Fruit fly (Drosophila melanogaster) whole organism, embryonic: Measurements from ENCODE around the gene RPA3.

Experiments
- Atf3 ChIP-seq: fragments of 200-800 bp; sonication (Bioruptor generic); optimal IDR thresholded peaks from 3 replicates; lab custom pipeline; 2016; ENCODE audit warnings: missing biosample characterization, missing genetic modification characterization
- BEAF-32 ChIP-seq: fragments of 200-800 bp; sonication (Bioruptor generic); optimal IDR thresholded peaks from 3 replicates; lab custom pipeline; 2017; ENCODE audit warnings: missing biosample characterization, missing genetic modification characterization, mild to moderate bottlenecking, moderate library complexity, missing genetic modification reagents
- CG10267 ChIP-seq: fragments of 200-800 bp; sonication (Bioruptor generic); optimal IDR thresholded peaks from 2 replicates; lab custom pipeline; 2018; ENCODE audit warnings: missing biosample characterization, mild to moderate bottlenecking, missing genetic modification characterization, moderate library complexity
- CG10366 ChIP-seq: fragments of 200-800 bp; sonication (Bioruptor generic); IDR thresholded peaks from 2 replicates; pipeline ENCODE4 v1.3.6; 2022; ENCODE audit warnings: missing biosample characterization, missing genetic modification characterization
- CG10543 ChIP-seq: fragments of 200-800 bp; sonication (Bioruptor generic); optimal IDR thresholded peaks from 3 replicates; lab custom pipeline; 2017; ENCODE audit warnings: missing biosample characterization, mild to moderate bottlenecking, missing genetic modification characterization, moderate library complexity
- CG11398 ChIP-seq: fragments of 200-800 bp; sonication (Bioruptor generic); optimal IDR thresholded peaks from 2 replicates; lab custom pipeline; 2016; ENCODE audit warnings: missing biosample characterization, missing genetic modification characterization
- CG12769 ChIP-seq: fragments of 200-800 bp; sonication (Bioruptor generic); optimal IDR thresholded peaks from 2 replicates; lab custom pipeline; 2019; ENCODE audit warnings: missing biosample characterization, mild to moderate bottlenecking, missing genetic modification characterization, moderate library complexity
- CG13287 ChIP-seq: fragments of 200-800 bp; sonication (Bioruptor generic); IDR thresholded peaks from 2 replicates; pipeline ENCODE4 v1.3.6; 2022; ENCODE audit warnings: missing biosample characterization, missing genetic modification characterization; ENCODE audit not compliant: partially characterized antibody
- CG14667 ChIP-seq: fragments of 200-800 bp; sonication (Bioruptor generic); IDR thresholded peaks from 2 replicates; pipeline ENCODE4 v1.3.6; 2022; ENCODE audit warnings: missing biosample characterization, missing genetic modification characterization
- CG15696 ChIP-seq: fragments of 200-800 bp; sonication (Bioruptor generic); optimal IDR thresholded peaks from 2 replicates; lab custom pipeline; 2019; ENCODE audit warnings: missing biosample characterization, mild to moderate bottlenecking, missing genetic modification characterization, moderate library complexity
- CG18619 ChIP-seq: fragments of 200-800 bp; sonication (Bioruptor generic); optimal IDR thresholded peaks from 3 replicates; lab custom pipeline; 2017; ENCODE audit warnings: missing biosample characterization, mild to moderate bottlenecking, missing genetic modification characterization
- CG2120 ChIP-seq: fragments of 200-800 bp; sonication (Bioruptor generic); optimal IDR thresholded peaks from 3 replicates; lab custom pipeline; 2016; ENCODE audit warnings: missing biosample characterization, missing genetic modification characterization
- CG34422 ChIP-seq: fragments of 200-800 bp; sonication (Bioruptor generic); IDR thresholded peaks from 3 replicates; pipeline ENCODE4 v1.3.6; 2022; ENCODE audit warnings: missing biosample characterization, missing genetic modification characterization
- CG4617 ChIP-seq: fragments of 200-800 bp; sonication (Bioruptor generic); optimal IDR thresholded peaks from 3 replicates; lab custom pipeline; 2016; ENCODE audit warnings: missing biosample characterization, missing genetic modification characterization, borderline replicate concordance
- CG5245 ChIP-seq: fragments of 200-800 bp; sonication (Bioruptor generic); optimal IDR thresholded peaks from 3 replicates; lab custom pipeline; 2016; ENCODE audit warnings: missing biosample characterization, missing genetic modification characterization
- CG5953 ChIP-seq: fragments of 200-800 bp; sonication (Bioruptor generic); IDR thresholded peaks from 2 replicates; pipeline ENCODE4 v1.3.6; 2022; ENCODE audit warnings: missing biosample characterization, missing genetic modification characterization
- CG6175 ChIP-seq: fragments of 200-800 bp; sonication (Bioruptor generic); IDR thresholded peaks from 3 replicates; pipeline ENCODE4 v1.3.6; 2022; ENCODE audit warnings: missing biosample characterization, missing genetic modification characterization
- CG8089 ChIP-seq: fragments of 200-800 bp; sonication (Bioruptor generic); optimal IDR thresholded peaks from 3 replicates; lab custom pipeline; 2016; ENCODE audit warnings: missing biosample characterization, missing genetic modification characterization
- CG9932 ChIP-seq: fragments of 200-800 bp; sonication (Bioruptor generic); IDR thresholded peaks from 2 replicates; pipeline ENCODE4 v1.3.6; 2022; ENCODE audit warnings: missing biosample characterization, missing genetic modification characterization
- Chrac-16 ChIP-seq: fragments of 200-800 bp; sonication (Bioruptor generic); optimal IDR thresholded peaks from 3 replicates; lab custom pipeline; 2016; ENCODE audit warnings: missing biosample characterization, missing genetic modification characterization
- CoRest ChIP-seq: fragments of 200-800 bp; sonication (Bioruptor generic); optimal IDR thresholded peaks from 3 replicates; lab custom pipeline; 2018; ENCODE audit warnings: missing biosample characterization, mild to moderate bottlenecking, missing genetic modification characterization, moderate library complexity
- CrebB ChIP-seq: fragments of 200-800 bp; sonication (Bioruptor generic); optimal IDR thresholded peaks from 3 replicates; lab custom pipeline; 2018; ENCODE audit warnings: missing biosample characterization, mild to moderate bottlenecking, missing genetic modification characterization
- Dll ChIP-seq: fragments of 200-800 bp; sonication (Bioruptor generic); IDR thresholded peaks from 4 replicates; pipeline ENCODE4 v1.3.6; 2022; ENCODE audit warnings: missing biosample characterization, missing genetic modification characterization; ENCODE audit not compliant: partially characterized antibody
- Dp ChIP-seq: fragments of 200-800 bp; sonication (Bioruptor generic); optimal IDR thresholded peaks from 2 replicates; lab custom pipeline; 2018; ENCODE audit warnings: missing biosample characterization, mild to moderate bottlenecking, missing genetic modification characterization, moderate library complexity
- Hmx ChIP-seq: fragments of 200-800 bp; sonication (Bioruptor generic); optimal IDR thresholded peaks from 2 replicates; lab custom pipeline; 2016; ENCODE audit warnings: missing biosample characterization, missing genetic modification characterization
- Hr78 ChIP-seq, 2 experiments: fragments of 200-800 bp in 1 of 2; fragments of >200 bp in 1 of 2; sonication (Bioruptor generic) in 1 of 2; optimal IDR thresholded peaks; 2 replicates each; lab custom pipeline; 2017 to 2019; ENCODE audit warnings: missing biosample characterization in 2 of 2, missing genetic modification characterization in 2 of 2, mild to moderate bottlenecking in 1 of 2, moderate library complexity in 1 of 2
- Myb ChIP-seq: fragments of 200-800 bp; sonication (Bioruptor generic); optimal IDR thresholded peaks from 2 replicates; lab custom pipeline; 2016; ENCODE audit warnings: missing biosample characterization, missing genetic modification characterization
- NC2α ChIP-seq: fragments of 200-800 bp; sonication (Bioruptor generic); optimal IDR thresholded peaks from 2 replicates; lab custom pipeline; 2016; ENCODE audit warnings: missing biosample characterization, missing genetic modification characterization
- Ptx1 ChIP-seq: fragments of 200-800 bp; sonication (Bioruptor generic); IDR thresholded peaks from 2 replicates; pipeline ENCODE4 v1.3.6; 2022; ENCODE audit warnings: missing biosample characterization, missing genetic modification characterization
- Rfx ChIP-seq: fragments of 200-800 bp; sonication (Bioruptor generic); IDR thresholded peaks from 2 replicates; pipeline ENCODE4 v1.3.6; 2022; ENCODE audit warnings: missing biosample characterization, missing genetic modification characterization
- Sin3A ChIP-seq: fragments of >200 bp; optimal IDR thresholded peaks from 2 replicates; lab custom pipeline; 2018
- Sry-β ChIP-seq: fragments of 200-800 bp; sonication (Bioruptor generic); optimal IDR thresholded peaks from 2 replicates; lab custom pipeline; 2018; ENCODE audit warnings: missing biosample characterization, mild to moderate bottlenecking, missing genetic modification characterization, moderate library complexity
- Sry-δ ChIP-seq: fragments of 200-800 bp; sonication (Bioruptor generic); optimal IDR thresholded peaks from 2 replicates; lab custom pipeline; 2016; ENCODE audit warnings: missing biosample characterization, missing genetic modification characterization
- Xbp1 ChIP-seq: fragments of 200-800 bp; sonication (Bioruptor generic); optimal IDR thresholded peaks from 3 replicates; lab custom pipeline; 2016; ENCODE audit warnings: missing biosample characterization, mild to moderate bottlenecking, missing genetic modification characterization
- ab ChIP-seq: fragments of 200-800 bp; sonication (Bioruptor generic); optimal IDR thresholded peaks from 2 replicates; lab custom pipeline; 2016; ENCODE audit warnings: missing biosample characterization, missing genetic modification characterization
- abd-A ChIP-seq: fragments of 200-800 bp; sonication (Bioruptor generic); optimal IDR thresholded peaks from 3 replicates; lab custom pipeline; 2019; ENCODE audit warnings: missing biosample characterization, mild to moderate bottlenecking, missing genetic modification characterization, moderate library complexity
- ase ChIP-seq: fragments of 200-800 bp; sonication (Bioruptor generic); IDR thresholded peaks from 3 replicates; pipeline ENCODE4 v1.3.6; 2022; ENCODE audit warnings: missing biosample characterization, missing genetic modification characterization
- crp ChIP-seq, 2 experiments: fragments of 200-800 bp; sonication (Bioruptor generic); optimal IDR thresholded peaks; 2 replicates in 1 of 2; 3 replicates in 1 of 2; lab custom pipeline; 2017; ENCODE audit warnings: missing biosample characterization in 2 of 2, missing genetic modification characterization in 2 of 2, mild to moderate bottlenecking in 1 of 2, moderate library complexity in 1 of 2
- ems ChIP-seq: fragments of 200-800 bp; sonication (Bioruptor generic); optimal IDR thresholded peaks from 3 replicates; lab custom pipeline; 2016; ENCODE audit warnings: missing biosample characterization, missing genetic modification characterization
- grau ChIP-seq: fragments of 200-800 bp; optimal IDR thresholded peaks from 3 replicates; lab custom pipeline; 2019; ENCODE audit warnings: missing biosample characterization, mild to moderate bottlenecking, missing genetic modification characterization, moderate library complexity
- gro ChIP-seq: fragments of 200-800 bp; sonication (Bioruptor generic); optimal IDR thresholded peaks from 2 replicates; lab custom pipeline; 2016; ENCODE audit warnings: missing biosample characterization, missing genetic modification characterization
- h ChIP-seq: fragments of >200 bp; optimal IDR thresholded peaks from 2 replicates; lab custom pipeline; 2017
- jumu ChIP-seq: fragments of 200-800 bp; sonication (Bioruptor generic); optimal IDR thresholded peaks from 3 replicates; lab custom pipeline; 2016; ENCODE audit warnings: missing biosample characterization, missing genetic modification characterization
- maf-S ChIP-seq: fragments of 200-800 bp; sonication (Bioruptor generic); optimal IDR thresholded peaks from 2 replicates; lab custom pipeline; 2016; ENCODE audit warnings: missing biosample characterization, missing genetic modification characterization
- phol ChIP-seq: fragments of 200-800 bp; sonication (Bioruptor generic); optimal IDR thresholded peaks from 3 replicates; lab custom pipeline; 2018; ENCODE audit warnings: missing biosample characterization, mild to moderate bottlenecking, missing genetic modification characterization, moderate library complexity
- pzg ChIP-seq: fragments of 200-800 bp; sonication (Bioruptor generic); optimal IDR thresholded peaks from 3 replicates; lab custom pipeline; 2018; ENCODE audit warnings: missing biosample characterization, mild to moderate bottlenecking, missing genetic modification characterization, moderate library complexity
- row ChIP-seq: fragments of 200-800 bp; sonication (Bioruptor generic); IDR thresholded peaks from 3 replicates; pipeline ENCODE4 v1.3.6; 2022; ENCODE audit warnings: missing biosample characterization, missing genetic modification characterization
- slbo ChIP-seq: fragments of 200-800 bp; sonication (Bioruptor generic); IDR thresholded peaks from 2 replicates; pipeline ENCODE4 v1.3.6; 2022; ENCODE audit warnings: missing biosample characterization, missing genetic modification characterization
- stwl ChIP-seq: fragments of 200-800 bp; sonication (Bioruptor generic); optimal IDR thresholded peaks from 3 replicates; lab custom pipeline; 2018; ENCODE audit warnings: missing biosample characterization, mild to moderate bottlenecking, missing genetic modification characterization, moderate library complexity
- tup ChIP-seq: fragments of 200-800 bp; sonication (Bioruptor generic); optimal IDR thresholded peaks from 2 replicates; lab custom pipeline; 2016; ENCODE audit warnings: missing biosample characterization, mild to moderate bottlenecking, missing genetic modification characterization, moderate library complexity
- vfl ChIP-seq: fragments of 200-800 bp; sonication (Bioruptor generic); optimal IDR thresholded peaks from 2 replicates; lab custom pipeline; 2016; ENCODE audit warnings: missing biosample characterization, missing genetic modification characterization

The RPA3 gene

DNA sequence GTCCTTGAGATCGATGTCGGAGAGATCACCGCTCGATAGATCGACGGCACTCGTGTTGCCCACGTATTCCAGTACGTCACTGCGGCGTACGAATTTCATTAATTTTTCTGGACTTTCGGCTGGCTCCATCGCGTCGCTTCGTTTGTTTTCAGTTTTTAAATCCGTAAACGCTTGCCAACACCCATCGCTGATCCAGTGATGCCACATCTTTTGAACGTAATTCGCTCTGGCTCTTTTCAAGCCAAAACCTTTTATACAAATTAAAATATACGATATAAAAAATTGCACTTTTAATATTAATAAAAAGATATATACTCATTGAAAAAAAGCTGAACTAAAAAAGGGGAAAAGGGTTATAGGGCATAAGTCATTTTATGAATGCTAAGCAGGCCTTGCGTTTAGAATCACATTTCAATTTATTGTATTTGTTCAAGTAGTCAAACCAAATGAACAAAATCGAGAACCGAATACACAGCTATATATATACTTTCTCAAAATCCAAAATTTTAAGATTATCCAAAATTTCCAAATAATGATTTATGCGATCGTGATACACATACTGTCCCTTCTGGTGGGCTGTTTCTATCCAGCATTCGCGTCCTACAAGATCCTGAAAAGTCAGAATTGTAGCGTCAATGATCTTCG, 43.2 kb downstream of the RPA3 start, which contains the start of the genes Kmn1 and Reepl1:
Gene Kmn1 (minus strand): TSS at position 173 of the 645 bp plus-strand sequence.
Gene Reepl1 (plus strand): TSS at position 438 of the 645 bp plus-strand sequence.
- no peak for TF ChIP-seq vfl (GFP tag; lab: Kevin White, UChicago)
- TF ChIP-seq CG34422, result no peak
- peak; percentile 13 for TF ChIP-seq Myb
- peak; percentile 15 for TF ChIP-seq phol
- TF ChIP-seq CG10366 (GFP tag; lab: Robert Waterston, UW), result no peak
- peak; percentile 29 for TF ChIP-seq pzg (GFP tag; lab: Kevin White, UChicago)
- TF ChIP-seq CG10267 (tag; lab: Kevin White, UChicago), result peak; percentile 74
- TF ChIP-seq Hmx (GFP tag; lab: Kevin White, UChicago), result no peak
- no peak for TF ChIP-seq Ptx1 (GFP tag; lab: Robert Waterston, UW)
- peak; percentile 39; the same call in 1 of the 2 replicates for TF ChIP-seq CG9932 (GFP tag; lab: Robert Waterston, UW)
- TF ChIP-seq CG10543, result no peak
- TF ChIP-seq CrebB (tag; lab: Kevin White, UChicago), result no peak
- TF ChIP-seq BEAF-32, result peak; percentile 21
- TF ChIP-seq Dll (GFP tag; lab: Robert Waterston, UW), result no peak
- peak; percentile 4 for TF ChIP-seq Xbp1 (GFP tag; lab: Kevin White, UChicago)
- peak; percentile 88 for TF ChIP-seq Sry-β (GFP tag; lab: Kevin White, UChicago)
- TF ChIP-seq Atf3, result no peak
- TF ChIP-seq abd-A (tag; lab: Kevin White, UChicago), result no peak
- TF ChIP-seq ase, result no peak
- TF ChIP-seq CG4617, result peak; percentile 10
- TF ChIP-seq gro (GFP tag; lab: Kevin White, UChicago), result no peak
- TF ChIP-seq CG15696 (tag; lab: Kevin White, UChicago), result no peak
- TF ChIP-seq stwl (tag; lab: Kevin White, UChicago), result peak; percentile 3
- peak; percentile 21 for TF ChIP-seq jumu (GFP tag; lab: Kevin White, UChicago)
- TF ChIP-seq NC2α (GFP tag; lab: Kevin White, UChicago), result no peak
- TF ChIP-seq Sin3A, result no peak
- TF ChIP-seq CG12769, result no peak
- TF ChIP-seq Chrac-16 (GFP tag; lab: Kevin White, UChicago), result no peak
- TF ChIP-seq CG2120, result peak; percentile 16
- no peak for TF ChIP-seq ab
- no peak for TF ChIP-seq ems
- no peak for TF ChIP-seq Hr78 (GFP tag; optimal IDR thresholded peaks at IDR 0.05; lab: Kevin White, UChicago)
- TF ChIP-seq CG14667 (GFP tag; lab: Robert Waterston, UW), result no peak
- peak; percentile 3 for TF ChIP-seq grau (tag; lab: Kevin White, UChicago)
- peak in 1 of 2 experiments; percentile 70 for TF ChIP-seq crp (GFP tag; optimal IDR thresholded peaks at IDR 0.05; lab: Kevin White, UChicago)
- TF ChIP-seq slbo, result peak; percentile 62
- no peak for TF ChIP-seq CG6175 (GFP tag; lab: Robert Waterston, UW)
- TF ChIP-seq maf-S (GFP tag; lab: Kevin White, UChicago), result no peak
- TF ChIP-seq CG13287 (GFP tag; lab: Robert Waterston, UW), result no peak
- no peak for TF ChIP-seq CG8089
- no peak for TF ChIP-seq CG18619
- TF ChIP-seq Rfx (GFP tag; lab: Robert Waterston, UW), result peak; percentile 40; the same call in 1 of the 2 replicates
- no peak for TF ChIP-seq CG11398 (GFP tag; lab: Kevin White, UChicago)
- TF ChIP-seq Dp (GFP tag; lab: Kevin White, UChicago), result peak; percentile 45
- TF ChIP-seq h (lab: Kevin White, UChicago), result no peak
- TF ChIP-seq CG5953 (GFP tag; lab: Robert Waterston, UW), result no peak
- peak; percentile 72 for TF ChIP-seq row (GFP tag; lab: Robert Waterston, UW)
- no peak for TF ChIP-seq tup (GFP tag; lab: Kevin White, UChicago)
- no peak for TF ChIP-seq CG5245
- no peak for TF ChIP-seq Sry-δ
- peak; percentile 20 for TF ChIP-seq CoRest (tag; lab: Kevin White, UChicago)
